Worm (Caenorhabditis elegans) whole organism, L4 larva: Measurements from ENCODE around the gene arl-3.

Experiments used
- F10B5.3 ChIP-seq: sonication (generic microtip); optimal IDR thresholded peaks from 2 replicates; lab custom pipeline; 2016; ENCODE audit warnings: mild to moderate bottlenecking, missing genetic modification characterization, missing compliant biosample characterization
- F37D6.2 ChIP-seq: sonication (generic microtip); optimal IDR thresholded peaks from 2 replicates; lab custom pipeline; 2016; ENCODE audit warnings: mild to moderate bottlenecking, missing genetic modification characterization, missing compliant biosample characterization
- R02D3.7 ChIP-seq: fragments of 150-350 bp; sonication (generic microtip); optimal IDR thresholded peaks from 3 replicates; lab custom pipeline; 2014; ENCODE audit warnings: missing biosample characterization, missing genetic modification characterization
- Y75B8A.6 ChIP-seq: fragments of 200-800 bp; sonication (Bioruptor generic); IDR thresholded peaks from 2 replicates; pipeline ENCODE4 v1.3.6; 2022; ENCODE audit warnings: missing genetic modification reagents, missing genetic modification characterization, missing compliant biosample characterization
- ZK337.2 ChIP-seq: fragments of 200-800 bp; sonication (Bioruptor generic); IDR thresholded peaks from 2 replicates; pipeline ENCODE4 v1.3.6; 2022; ENCODE audit warnings: missing genetic modification reagents, missing genetic modification characterization, missing compliant biosample characterization
- ZK546.5 ChIP-seq, 2 experiments: sonication (generic microtip); optimal IDR thresholded peaks; 2 replicates each; lab custom pipeline; 2017; ENCODE audit warnings: missing biosample characterization in 2 of 2, missing genetic modification characterization in 2 of 2
- ama-1 ChIP-seq: fragments of 150-350 bp; optimal IDR thresholded peaks from 2 replicates; lab custom pipeline; 2014; ENCODE audit warnings: inconsistent platforms, mixed read lengths
- attf-4 ChIP-seq: sonication (generic microtip); optimal IDR thresholded peaks from 3 replicates; lab custom pipeline; 2017; ENCODE audit warnings: missing biosample characterization, missing genetic modification characterization
- ceh-28 ChIP-seq: fragments of 150-350 bp; optimal IDR thresholded peaks from 2 replicates; lab custom pipeline; 2014; ENCODE audit warnings: missing biosample characterization, missing genetic modification reagents, missing genetic modification characterization
- ceh-32 ChIP-seq: sonication (generic microtip); optimal IDR thresholded peaks from 2 replicates; lab custom pipeline; 2016; ENCODE audit warnings: mild to moderate bottlenecking, missing genetic modification characterization, missing compliant biosample characterization; ENCODE audit not compliant: poor library complexity
- ceh-62 ChIP-seq: sonication (generic microtip); optimal IDR thresholded peaks from 2 replicates; lab custom pipeline; 2017; ENCODE audit warnings: missing biosample characterization, missing genetic modification characterization
- daf-12 ChIP-seq: fragments of 150-350 bp; optimal IDR thresholded peaks from 2 replicates; lab custom pipeline; 2014; ENCODE audit warnings: missing biosample characterization, missing genetic modification reagents, missing genetic modification characterization
- daf-16 ChIP-seq, 3 experiments: sonication (generic microtip); optimal IDR thresholded peaks; 2 replicates each; lab custom pipeline; 2016 to 2017; ENCODE audit warnings: missing genetic modification characterization in 3 of 3, missing genetic modification reagents in 3 of 3, mild to moderate bottlenecking in 2 of 3, missing compliant biosample characterization in 2 of 3, missing biosample characterization in 1 of 3, moderate library complexity in 1 of 3
- dmd-6 ChIP-seq: fragments of 200-800 bp; sonication (Bioruptor generic); IDR thresholded peaks from 2 replicates; pipeline ENCODE4 v1.3.6; 2022; ENCODE audit warnings: missing genetic modification reagents, missing genetic modification characterization, missing compliant biosample characterization
- dmd-8 ChIP-seq: fragments of 200-800 bp; sonication (Bioruptor generic); IDR thresholded peaks from 2 replicates; pipeline ENCODE4 v1.3.6; 2022; ENCODE audit warnings: missing genetic modification characterization, missing compliant biosample characterization
- dmd-9 ChIP-seq: fragments of 200-800 bp; sonication (Bioruptor generic); IDR thresholded peaks from 2 replicates; pipeline ENCODE4 v1.3.6; 2022; ENCODE audit warnings: missing genetic modification reagents, missing genetic modification characterization, missing compliant biosample characterization
- dpl-1 ChIP-seq: fragments of 150-350 bp; optimal IDR thresholded peaks from 2 replicates; lab custom pipeline; 2014; ENCODE audit warnings: missing biosample characterization, missing genetic modification reagents, missing genetic modification characterization
- fos-1 ChIP-seq: fragments of 150-350 bp; optimal IDR thresholded peaks from 2 replicates; lab custom pipeline; 2014; ENCODE audit warnings: missing biosample characterization, missing genetic modification characterization
- hif-1 ChIP-seq, 2 experiments: sonication (generic microtip); optimal IDR thresholded peaks; 2 replicates each; lab custom pipeline; 2016 to 2017; ENCODE audit warnings: missing compliant biosample characterization in 2 of 2, missing genetic modification characterization in 2 of 2, missing genetic modification reagents in 2 of 2, missing genotype in 2 of 2, mild to moderate bottlenecking in 1 of 2
- hmg-1.1 ChIP-seq: fragments of 200-800 bp; sonication (Bioruptor generic); IDR thresholded peaks from 2 replicates; pipeline ENCODE4 v1.3.6; 2022; ENCODE audit warnings: missing genetic modification reagents, missing genetic modification characterization, missing compliant biosample characterization
- lim-7 ChIP-seq: fragments of 200-800 bp; sonication (Bioruptor generic); IDR thresholded peaks from 2 replicates; pipeline ENCODE4 v1.3.6; 2022; ENCODE audit warnings: missing genetic modification characterization, missing compliant biosample characterization
- lin-1 ChIP-seq: fragments of 200-800 bp; sonication (Bioruptor generic); IDR thresholded peaks from 2 replicates; pipeline ENCODE4 v1.3.6; 2022; ENCODE audit warnings: missing genetic modification reagents, missing genetic modification characterization, missing compliant biosample characterization
- lir-3 ChIP-seq: sonication (generic microtip); optimal IDR thresholded peaks from 2 replicates; lab custom pipeline; 2016; ENCODE audit warnings: mild to moderate bottlenecking, missing genetic modification characterization, missing compliant biosample characterization
- madf-5 ChIP-seq, 2 experiments: fragments of 200-800 bp; sonication (Bioruptor generic); IDR thresholded peaks; 2 replicates each; pipeline ENCODE4 v1.3.6; 2022; ENCODE audit warnings: missing compliant biosample characterization in 2 of 2, missing genetic modification characterization in 2 of 2
- mdt-29 ChIP-seq: fragments of 200-800 bp; sonication (Bioruptor generic); IDR thresholded peaks from 2 replicates; pipeline ENCODE4 v1.3.6; 2022; ENCODE audit warnings: missing genetic modification reagents, missing genetic modification characterization, missing compliant biosample characterization
- mes-2 ChIP-seq: sonication (generic microtip); optimal IDR thresholded peaks from 2 replicates; lab custom pipeline; 2016; ENCODE audit warnings: missing genotype, mild to moderate bottlenecking, missing genetic modification characterization, missing compliant biosample characterization; ENCODE audit not compliant: poor library complexity, severe bottlenecking
- mxl-3 ChIP-seq: fragments of 200-800 bp; sonication (Bioruptor generic); optimal IDR thresholded peaks from 2 replicates; lab custom pipeline; 2018; ENCODE audit warnings: mild to moderate bottlenecking, missing genetic modification characterization, missing compliant biosample characterization
- nhr-10 ChIP-seq: fragments of 150-350 bp; optimal IDR thresholded peaks from 2 replicates; lab custom pipeline; 2014; ENCODE audit warnings: missing biosample characterization, missing genetic modification characterization
- nhr-237 ChIP-seq: sonication (generic microtip); optimal IDR thresholded peaks from 2 replicates; lab custom pipeline; 2017; ENCODE audit warnings: missing biosample characterization, missing genetic modification characterization
- nhr-25 ChIP-seq: sonication (generic microtip); optimal IDR thresholded peaks from 2 replicates; lab custom pipeline; 2017; ENCODE audit warnings: missing genetic modification characterization, mild to moderate bottlenecking, missing compliant biosample characterization, antibody characterized with exemption, moderate library complexity, borderline replicate concordance; ENCODE audit not compliant: insufficient read depth
- nhr-28 ChIP-seq: fragments of 150-350 bp; optimal IDR thresholded peaks from 2 replicates; lab custom pipeline; 2014; ENCODE audit warnings: missing biosample characterization, missing genetic modification characterization
- nhr-41 ChIP-seq: fragments of 200-800 bp; sonication (Bioruptor generic); IDR thresholded peaks from 2 replicates; pipeline ENCODE4 v1.3.6; 2022; ENCODE audit warnings: missing genetic modification reagents, missing genetic modification characterization, missing compliant biosample characterization
- nhr-42 ChIP-seq: fragments of 200-800 bp; sonication (Bioruptor generic); IDR thresholded peaks from 2 replicates; pipeline ENCODE4 v1.3.6; 2022; ENCODE audit warnings: missing genetic modification characterization, missing compliant biosample characterization
- nhr-48 ChIP-seq: sonication (generic microtip); optimal IDR thresholded peaks from 2 replicates; lab custom pipeline; 2016; ENCODE audit warnings: mild to moderate bottlenecking, missing genetic modification characterization, missing compliant biosample characterization
- php-3 ChIP-seq: fragments of 200-800 bp; sonication (Bioruptor generic); IDR thresholded peaks from 2 replicates; pipeline ENCODE4 v1.3.6; 2022; ENCODE audit warnings: missing genetic modification reagents, missing genetic modification characterization, missing compliant biosample characterization
- pqm-1 ChIP-seq: sonication (generic microtip); optimal IDR thresholded peaks from 2 replicates; lab custom pipeline; 2017; ENCODE audit warnings: missing biosample characterization, missing genetic modification characterization
- rbr-2 ChIP-seq: sonication (generic microtip); optimal IDR thresholded peaks from 2 replicates; lab custom pipeline; 2016; ENCODE audit warnings: missing genotype, missing genetic modification characterization, missing compliant biosample characterization
- saeg-2 ChIP-seq: fragments of 200-800 bp; sonication (Bioruptor generic); IDR thresholded peaks from 2 replicates; pipeline ENCODE4 v1.3.6; 2022; ENCODE audit warnings: missing genetic modification reagents, missing genetic modification characterization, missing compliant biosample characterization
- sdz-12 ChIP-seq: fragments of 200-800 bp; sonication (Bioruptor generic); optimal IDR thresholded peaks from 2 replicates; lab custom pipeline; 2018; ENCODE audit warnings: mild to moderate bottlenecking, missing genetic modification characterization, missing compliant biosample characterization
- set-16 ChIP-seq: fragments of 200-800 bp; sonication (Bioruptor generic); IDR thresholded peaks from 2 replicates; pipeline ENCODE4 v1.3.6; 2022; ENCODE audit warnings: missing genetic modification reagents, missing genetic modification characterization, missing compliant biosample characterization
- snpc-1.2 ChIP-seq: fragments of 200-800 bp; sonication (Bioruptor generic); IDR thresholded peaks from 2 replicates; pipeline ENCODE4 v1.3.6; 2022; ENCODE audit warnings: missing genetic modification reagents, missing genetic modification characterization, missing compliant biosample characterization
- snpc-4 ChIP-seq: fragments of 150-350 bp; optimal IDR thresholded peaks from 2 replicates; lab custom pipeline; 2014; ENCODE audit warnings: missing biosample characterization, missing genetic modification characterization
- spr-3 ChIP-seq: fragments of 200-800 bp; sonication (Bioruptor generic); optimal IDR thresholded peaks from 2 replicates; lab custom pipeline; 2018; ENCODE audit warnings: mild to moderate bottlenecking, missing genetic modification characterization, missing compliant biosample characterization
- tag-97 ChIP-seq: fragments of 200-800 bp; sonication (Bioruptor generic); IDR thresholded peaks from 2 replicates; pipeline ENCODE4 v1.3.6; 2022; ENCODE audit warnings: missing genetic modification characterization, missing compliant biosample characterization
- tra-1 ChIP-seq: fragments of 200-800 bp; sonication (Bioruptor generic); IDR thresholded peaks from 2 replicates; pipeline ENCODE4 v1.3.6; 2022; ENCODE audit warnings: missing genetic modification reagents, missing genetic modification characterization, missing compliant biosample characterization
- unc-130 ChIP-seq: sonication (generic microtip); optimal IDR thresholded peaks from 2 replicates; lab custom pipeline; 2016; ENCODE audit warnings: missing genetic modification reagents, missing genetic modification characterization, missing compliant biosample characterization
- unc-62 ChIP-seq, 3 experiments: fragments of 150-350 bp in 1 of 3; sonication (generic microtip); optimal IDR thresholded peaks in 2 of 3; peaks in 1 of 3; 1 replicate in 1 of 3; 2 replicates in 2 of 3; lab custom pipeline; 2014 to 2017; ENCODE audit warnings: missing biosample characterization in 3 of 3, missing genetic modification characterization in 3 of 3, missing genetic modification reagents in 3 of 3, missing genotype in 1 of 3
- vab-7 ChIP-seq: fragments of 200-800 bp; sonication (Bioruptor generic); IDR thresholded peaks from 2 replicates; pipeline ENCODE4 v1.3.6; 2022; ENCODE audit warnings: missing genetic modification reagents, missing genetic modification characterization, missing compliant biosample characterization
- zfp-2 ChIP-seq: sonication (generic microtip); optimal IDR thresholded peaks from 2 replicates; lab custom pipeline; 2016; ENCODE audit warnings: mild to moderate bottlenecking, missing genetic modification characterization, missing compliant biosample characterization
- zfp-3 ChIP-seq: fragments of 200-800 bp; sonication (Bioruptor generic); conservative IDR thresholded peaks from 2 replicates; pipeline ENCODE4 v1.3.6; 2022; ENCODE audit warnings: missing genetic modification reagents, missing genetic modification characterization, missing compliant biosample characterization
- ztf-11 ChIP-seq: fragments of 150-350 bp; optimal IDR thresholded peaks from 2 replicates; lab custom pipeline; 2014; ENCODE audit warnings: missing biosample characterization, missing genetic modification characterization

arl-3 gene

DNA sequence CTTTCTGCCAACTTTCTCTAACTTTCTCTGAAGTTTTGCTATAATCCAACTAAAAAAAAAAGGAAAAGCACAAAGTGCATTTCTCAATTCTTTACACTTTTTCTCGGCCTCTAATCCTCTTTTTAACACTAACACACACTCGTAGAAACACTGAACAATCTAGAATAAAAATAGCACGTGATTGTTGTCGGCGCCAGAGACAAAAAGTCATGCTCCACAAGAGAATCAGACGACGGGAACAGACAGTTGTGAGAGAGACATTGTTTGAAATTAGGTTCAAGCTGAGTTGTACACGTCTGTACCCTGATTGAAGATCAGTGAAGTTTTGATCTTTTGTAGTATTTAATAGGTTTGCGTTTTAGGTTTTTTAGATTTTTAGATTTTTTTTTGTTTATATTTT lies 7.9 kb upstream of the arl-3 start (continued):
- TF ChIP-seq rbr-2 (tag; lab: Kevin White, UChicago) (no peak), ZK546.5 (tag; optimal IDR thresholded peaks at IDR 0.05; lab: Kevin White, UChicago) (no peak), dpl-1 (GFP tag; lab: Kevin White, UChicago) (peak; percentile 21), pqm-1 (tag; lab: Kevin White, UChicago) (peak; percentile 45), Y75B8A.6 (GFP tag; lab: Robert Waterston, UW) (no peak), F10B5.3 (tag; lab: Kevin White, UChicago) (no peak), snpc-1.2 (GFP tag; lab: Robert Waterston, UW) (no peak), attf-4 (tag; lab: Kevin White, UChicago) (no peak), hif-1 (tag; optimal IDR thresholded peaks at IDR 0.05; lab: Kevin White, UChicago) (peak; percentile 36 to 76), tag-97 (GFP tag; lab: Robert Waterston, UW) (no peak), lir-3 (tag; lab: Kevin White, UChicago) (no peak), snpc-4 (tag; lab: Kevin White, UChicago) (no peak), ama-1 (lab: Kevin White, UChicago) (no peak), daf-16 (GFP tag; optimal IDR thresholded peaks at IDR 0.05; lab: Kevin White, UChicago) (peak; percentile 13 to 74), daf-16 (tag; optimal IDR thresholded peaks at IDR 0.05; lab: Kevin White, UChicago) (peak; percentile 90), spr-3 (GFP tag; lab: Kevin White, UChicago) (no peak), unc-62 (GFP tag; optimal IDR thresholded peaks at IDR 0.05 in 1 of 2; lab: Kevin White, UChicago) (peak in 1 of 2 experiments; percentile 59), unc-62 (tag; optimal IDR thresholded peaks at IDR 0.05; lab: Kevin White, UChicago) (no peak), ZK337.2 (GFP tag; lab: Robert Waterston, UW) (no peak), set-16 (GFP tag; lab: Robert Waterston, UW) (no peak), dmd-8 (GFP tag; lab: Robert Waterston, UW) (no peak), hmg-1.1 (GFP tag; lab: Robert Waterston, UW) (peak; percentile 59), ztf-11 (tag; lab: Kevin White, UChicago) (no peak), dmd-9 (GFP tag; lab: Robert Waterston, UW) (no peak), saeg-2 (GFP tag; lab: Robert Waterston, UW) (no peak), vab-7 (GFP tag; lab: Robert Waterston, UW) (no peak), nhr-41 (GFP tag; lab: Robert Waterston, UW) (no peak), nhr-25 (tag; lab: Kevin White, UChicago) (no peak), php-3 (GFP tag; lab: Robert Waterston, UW) (peak; percentile 51), dmd-6 (GFP tag; lab: Robert Waterston, UW) (peak; percentile 77), nhr-48 (tag; lab: Kevin White, UChicago) (peak; percentile 68), ceh-62 (no peak), mes-2 (tag; lab: Kevin White, UChicago) (peak; percentile 56), mxl-3 (GFP tag; lab: Kevin White, UChicago) (no peak), nhr-42 (GFP tag; lab: Robert Waterston, UW) (peak; percentile 73), mdt-29 (peak; percentile 92), madf-5 (GFP tag; IDR thresholded peaks at IDR 0.05; lab: Robert Waterston, UW) (no peak), nhr-237 (no peak), lim-7 (no peak), sdz-12 (GFP tag; lab: Kevin White, UChicago) (no peak), nhr-28 (tag; lab: Kevin White, UChicago) (peak; percentile 81), zfp-3 (no peak), F37D6.2 (tag; lab: Kevin White, UChicago) (no peak), nhr-10 (peak; percentile 67), lin-1 (peak; percentile 58; the same call in 1 of the 2 replicates), R02D3.7 (tag; lab: Kevin White, UChicago) (no peak), daf-12 (no peak), tra-1 (GFP tag; lab: Robert Waterston, UW) (0 out of 2 replicates have a peak, but pooled peaks have one; percentile 29), ceh-28 (tag; lab: Kevin White, UChicago) (no peak), zfp-2 (no peak), ceh-32 (tag; lab: Kevin White, UChicago) (no peak), unc-130 (GFP tag; lab: Kevin White, UChicago) (no peak), fos-1 (tag; lab: Kevin White, UChicago) (no peak)
